Fruit fly (Drosophila melanogaster): ENCODE measurements around the gene CG12091.

CG12091 gene

dm6 chr3L:1515820-1516540 lies 20.7 kb downstream of the CG12091 start (continued):
- TF ChIP-seq sd (tag; optimal IDR thresholded peaks at IDR 0.05) (peak; percentile 36), sens (GFP tag) (peak; percentile 97), slbo (GFP tag; IDR thresholded peaks at IDR 0.05) (peak; percentile 48; the same call in 1 of the 2 replicates), toy (GFP tag; IDR thresholded peaks at IDR 0.05) (no peak), CG4328 (GFP tag; optimal IDR thresholded peaks at IDR 0.05) (peak; percentile 26), CG1792 (GFP tag; optimal IDR thresholded peaks at IDR 0.05) (peak; percentile 46), CG18764 (GFP tag; optimal IDR thresholded peaks at IDR 0.05) (peak; percentile 33), ash1 (GFP tag; optimal IDR thresholded peaks at IDR 0.05) (no peak), Side (GFP tag; optimal IDR thresholded peaks at IDR 0.05) (peak; percentile 4), fd3F (GFP tag; optimal IDR thresholded peaks at IDR 0.05) (peak; percentile 17), CG3065 (GFP tag; optimal IDR thresholded peaks at IDR 0.05) (no peak), gsb (GFP tag; IDR thresholded peaks at IDR 0.05) (no peak), unc-4 (GFP tag; IDR thresholded peaks at IDR 0.05; ENCODE audit: partially characterized antibody) (no peak), cg (GFP tag; optimal IDR thresholded peaks at IDR 0.05) (no peak), Ravus (GFP tag; IDR thresholded peaks at IDR 0.05) (no peak), Doc2 (GFP tag; IDR thresholded peaks at IDR 0.05) (no peak), HLH3B (GFP tag; IDR thresholded peaks at IDR 0.05) (peak; percentile 53; the same call in 1 of the 2 replicates), CG43689 (GFP tag; IDR thresholded peaks at IDR 0.05) (0 out of 2 replicates have a peak, but pooled peaks have one; percentile 19), scrt (GFP tag; optimal IDR thresholded peaks at IDR 0.05) (peak; percentile 3), CG14014 (GFP tag; IDR thresholded peaks at IDR 0.05) (peak; percentile 49; the same call in 1 of the 2 replicates), CG12659 (GFP tag; optimal IDR thresholded peaks at IDR 0.05) (peak; percentile 23), CG8388 (GFP tag; optimal IDR thresholded peaks at IDR 0.05) (peak; percentile 79), bbx (GFP tag; IDR thresholded peaks at IDR 0.05; ENCODE audit: partially characterized antibody) (no peak), CG7963 (GFP tag; IDR thresholded peaks at IDR 0.05; ENCODE audit: partially characterized antibody) (no peak), Max (GFP tag; optimal IDR thresholded peaks at IDR 0.05) (peak; percentile 59), Camta (GFP tag; optimal IDR thresholded peaks at IDR 0.05) (peak; percentile 60), CG7786 (GFP tag; optimal IDR thresholded peaks at IDR 0.05) (peak; percentile 66), BEAF-32 (GFP tag; optimal IDR thresholded peaks at IDR 0.05) (no peak), pan (optimal IDR thresholded peaks at IDR 0.05) (no peak), pan (GFP tag; optimal IDR thresholded peaks at IDR 0.05 in 1 of 2, IDR thresholded peaks at IDR 0.05 in 1 of 2) (peak in 1 of 2 experiments; percentile 46), disco-r (GFP tag; optimal IDR thresholded peaks at IDR 0.05) (no peak), bsh (GFP tag; optimal IDR thresholded peaks at IDR 0.05) (peak in 1 of 2 experiments; percentile 84), so (GFP tag; IDR thresholded peaks at IDR 0.05) (peak; percentile 78), CG10431 (GFP tag; optimal IDR thresholded peaks at IDR 0.05) (peak; percentile 60), CG10321 (GFP tag; IDR thresholded peaks at IDR 0.05) (no peak), CG14710 (tag; optimal IDR thresholded peaks at IDR 0.05) (peak; percentile 67), sqz (GFP tag; optimal IDR thresholded peaks at IDR 0.05) (peak; percentile 31), CG17359 (tag; optimal IDR thresholded peaks at IDR 0.05) (peak; percentile 80), gcm (GFP tag; optimal IDR thresholded peaks at IDR 0.05) (peak; percentile 69), CG16863 (GFP tag; optimal IDR thresholded peaks at IDR 0.05) (peak; percentile 70), HmgZ (tag; optimal IDR thresholded peaks at IDR 0.05) (peak; percentile 62), twi (tag; optimal IDR thresholded peaks at IDR 0.05) (peak; percentile 76), CG1529 (GFP tag; optimal IDR thresholded peaks at IDR 0.05) (peak; percentile 78), ewg (GFP tag; optimal IDR thresholded peaks at IDR 0.05) (peak; percentile 63), CG9727 (GFP tag; optimal IDR thresholded peaks at IDR 0.05) (peak; percentile 61), sr (GFP tag; IDR thresholded peaks at IDR 0.05) (no peak), Mrtf (GFP tag; IDR thresholded peaks at IDR 0.05) (peak; percentile 46; the same call in 1 of the 3 replicates), Neu2 (GFP tag; optimal IDR thresholded peaks at IDR 0.05; ENCODE audit: borderline replicate concordance) (no peak), CG18262 (tag; optimal IDR thresholded peaks at IDR 0.05) (peak; percentile 86)
